Worm (Caenorhabditis elegans) whole organism, L4 larva: ENCODE measurements around the gene nhr-196.

ENCODE experiments used
- nhr-11 ChIP-seq: fragments of 150-350 bp; optimal IDR thresholded peaks from 2 replicates; lab custom pipeline; 2014; ENCODE audit warnings: missing biosample characterization, missing genetic modification characterization
- pqm-1 ChIP-seq: sonication (generic microtip); optimal IDR thresholded peaks from 2 replicates; lab custom pipeline; 2017; ENCODE audit warnings: missing biosample characterization, missing genetic modification characterization
- snpc-4 ChIP-seq: fragments of 150-350 bp; optimal IDR thresholded peaks from 2 replicates; lab custom pipeline; 2014; ENCODE audit warnings: missing biosample characterization, missing genetic modification characterization

DNA sequence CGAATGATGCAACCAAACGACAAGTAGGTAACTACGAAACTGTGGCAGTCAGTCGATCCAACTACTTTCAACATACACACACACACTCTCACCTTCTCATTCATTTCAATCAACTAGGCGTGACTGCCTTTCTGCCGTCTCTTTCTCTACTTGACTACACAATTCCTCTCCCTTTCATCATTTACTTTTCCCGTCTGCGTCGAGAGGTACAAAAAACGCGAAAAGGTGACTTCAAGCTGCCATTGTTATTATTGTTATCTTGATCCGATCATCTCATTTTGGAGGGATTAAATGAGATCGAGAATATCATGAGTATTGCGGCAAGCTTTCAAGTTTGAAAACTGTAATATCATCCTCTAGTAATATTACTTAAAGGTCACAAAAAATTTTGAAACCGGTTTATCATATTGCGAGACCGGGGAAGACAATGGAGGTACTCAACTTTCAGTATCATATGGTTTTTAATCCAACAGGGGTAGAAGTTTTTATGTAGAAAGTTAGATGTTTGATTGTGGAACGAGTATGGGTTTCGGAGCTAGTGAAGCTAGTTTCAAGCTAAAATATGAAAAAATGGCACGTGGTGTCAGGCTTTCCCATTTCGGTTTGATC is 21.4 kb upstream of the nhr-196 start:
- TF ChIP-seq nhr-11 (tag; lab: Kevin White, UChicago), result peak; percentile 60
- TF ChIP-seq snpc-4, result no peak
- peak; percentile 1 for TF ChIP-seq pqm-1 (tag; lab: Kevin White, UChicago)
